Worm (Caenorhabditis elegans): Measurements from ENCODE around the gene fbxa-189.

Gene fbxa-189

ce11 chrV:17331340-17331739 is 13.7 kb upstream of the fbxa-189 start, which contains the start of gene fbxa-185:
Gene fbxa-185, plus strand, starts transcription at chrV:17331640.
- TF ChIP-seq ama-1 (optimal IDR thresholded peaks at IDR 0.05) (no peak), tbx-11 (GFP tag; IDR thresholded peaks at IDR 0.05) (no peak), scrt-1 (GFP tag; IDR thresholded peaks at IDR 0.05) (no peak), F13C5.2 (tag; optimal IDR thresholded peaks at IDR 0.05) (no peak), aly-1 (tag; optimal IDR thresholded peaks at IDR 0.05) (no peak), B0310.2 (tag; optimal IDR thresholded peaks at IDR 0.05) (no peak), flt-1 (GFP tag; IDR thresholded peaks at IDR 0.05) (no peak), ets-7 (tag; optimal IDR thresholded peaks at IDR 0.05) (no peak), hmg-4 (GFP tag; optimal IDR thresholded peaks at IDR 0.05) (no peak), ceh-13 (GFP tag; optimal IDR thresholded peaks at IDR 0.05) (no peak), tra-4 (tag; optimal IDR thresholded peaks at IDR 0.05) (no peak), tbx-37 (GFP tag; conservative IDR thresholded peaks at IDR 0.05) (no peak), pes-1 (GFP tag; IDR thresholded peaks at IDR 0.05) (no peak), sea-1 (GFP tag; conservative IDR thresholded peaks at IDR 0.05) (no peak), hnd-1 (tag; optimal IDR thresholded peaks at IDR 0.05) (no peak), hmbx-1 (tag; optimal IDR thresholded peaks at IDR 0.05) (no peak), ceh-36 (tag; optimal IDR thresholded peaks at IDR 0.05) (no peak)

ce11 chrV:17339349-17339748 is 5.7 kb upstream of the fbxa-189 start:
- TF ChIP-seq hmg-4 (GFP tag; optimal IDR thresholded peaks at IDR 0.05) (no peak), B0310.2 (tag; optimal IDR thresholded peaks at IDR 0.05) (no peak), ceh-13 (GFP tag; optimal IDR thresholded peaks at IDR 0.05) (no peak), hmbx-1 (tag; optimal IDR thresholded peaks at IDR 0.05) (no peak), sea-1 (GFP tag; conservative IDR thresholded peaks at IDR 0.05) (no peak), ceh-36 (tag; optimal IDR thresholded peaks at IDR 0.05) (no peak), hnd-1 (tag; optimal IDR thresholded peaks at IDR 0.05) (no peak), tra-4 (tag; optimal IDR thresholded peaks at IDR 0.05) (no peak), ets-7 (tag; optimal IDR thresholded peaks at IDR 0.05) (no peak), pes-1 (GFP tag; IDR thresholded peaks at IDR 0.05) (no peak), ama-1 (optimal IDR thresholded peaks at IDR 0.05) (no peak), tbx-37 (GFP tag; conservative IDR thresholded peaks at IDR 0.05) (no peak), tbx-11 (GFP tag; IDR thresholded peaks at IDR 0.05) (no peak), F13C5.2 (tag; optimal IDR thresholded peaks at IDR 0.05) (no peak)

- TF ChIP-seq F13C5.2 (tag; optimal IDR thresholded peaks at IDR 0.05) (no peak), tbx-37 (GFP tag; conservative IDR thresholded peaks at IDR 0.05) (no peak)
Observed at ce11 chrV:17347602-17348001, 2.6 kb downstream of the fbxa-189 start, which contains the start of gene skr-5. Gene skr-5, plus strand, starts transcription at chrV:17347902.

ce11 chrV:17350093-17350492 is 5.1 kb downstream of the fbxa-189 start, which contains the start of gene lsy-27:
Gene lsy-27, minus strand, starts transcription at chrV:17350193.
- TF ChIP-seq aly-1 (tag; optimal IDR thresholded peaks at IDR 0.05) = no peak
- TF ChIP-seq ets-7 (tag; optimal IDR thresholded peaks at IDR 0.05) = no peak
- no peak for TF ChIP-seq ceh-36 (tag; optimal IDR thresholded peaks at IDR 0.05)
- TF ChIP-seq flt-1 (GFP tag; IDR thresholded peaks at IDR 0.05) = no peak
- no peak for TF ChIP-seq B0310.2 (tag; optimal IDR thresholded peaks at IDR 0.05)
- TF ChIP-seq scrt-1 (GFP tag; IDR thresholded peaks at IDR 0.05) = no peak

- no peak for TF ChIP-seq sea-1 (GFP tag; conservative IDR thresholded peaks at IDR 0.05)
- no peak for TF ChIP-seq F13C5.2 (tag; optimal IDR thresholded peaks at IDR 0.05)
- no peak for TF ChIP-seq ama-1 (optimal IDR thresholded peaks at IDR 0.05)
- no peak for TF ChIP-seq ceh-13 (GFP tag; optimal IDR thresholded peaks at IDR 0.05)
- no peak for TF ChIP-seq tra-4 (tag; optimal IDR thresholded peaks at IDR 0.05)
Observed at ce11 chrV:17352827-17353373, 7.9 kb downstream of the fbxa-189 start, which contains the start of the genes fbxa-134 and F47H4.2. Gene fbxa-134, minus strand, starts transcription at chrV:17352870. Gene F47H4.2, plus strand, starts transcription at chrV:17353323.

ce11 chrV:17376639-17377038 is 31.6 kb downstream of the fbxa-189 start, which contains the start of gene Y20C6A.1:
Gene Y20C6A.1, minus strand, starts transcription at chrV:17376745.
- TF ChIP-seq tbx-37 (GFP tag; conservative IDR thresholded peaks at IDR 0.05) (no peak), hmbx-1 (tag; optimal IDR thresholded peaks at IDR 0.05) (no peak), ceh-13 (GFP tag; optimal IDR thresholded peaks at IDR 0.05) (no peak), ama-1 (optimal IDR thresholded peaks at IDR 0.05) (no peak), tbx-11 (GFP tag; IDR thresholded peaks at IDR 0.05) (no peak), sea-1 (GFP tag; conservative IDR thresholded peaks at IDR 0.05) (no peak), flt-1 (GFP tag; IDR thresholded peaks at IDR 0.05) (no peak)

ce11 chrV:17377140-17377539 is 32.1 kb downstream of the fbxa-189 start, which contains the start of gene fbxb-7:
Gene fbxb-7, plus strand, starts transcription at chrV:17377406.
- TF ChIP-seq tbx-11 (GFP tag; IDR thresholded peaks at IDR 0.05) (no peak), scrt-1 (GFP tag; IDR thresholded peaks at IDR 0.05) (no peak), hmg-4 (GFP tag; optimal IDR thresholded peaks at IDR 0.05) (no peak), hnd-1 (tag; optimal IDR thresholded peaks at IDR 0.05) (no peak), B0310.2 (tag; optimal IDR thresholded peaks at IDR 0.05) (no peak), pes-1 (GFP tag; IDR thresholded peaks at IDR 0.05) (no peak), sea-1 (GFP tag; conservative IDR thresholded peaks at IDR 0.05) (no peak), tbx-37 (GFP tag; conservative IDR thresholded peaks at IDR 0.05) (no peak), aly-1 (tag; optimal IDR thresholded peaks at IDR 0.05) (no peak), F13C5.2 (tag; optimal IDR thresholded peaks at IDR 0.05) (no peak), ets-7 (tag; optimal IDR thresholded peaks at IDR 0.05) (no peak), tra-4 (tag; optimal IDR thresholded peaks at IDR 0.05) (no peak), flt-1 (GFP tag; IDR thresholded peaks at IDR 0.05) (no peak), ama-1 (optimal IDR thresholded peaks at IDR 0.05) (no peak), ceh-36 (tag; optimal IDR thresholded peaks at IDR 0.05) (no peak), ceh-13 (GFP tag; optimal IDR thresholded peaks at IDR 0.05) (no peak)

- TF ChIP-seq scrt-1 (GFP tag; IDR thresholded peaks at IDR 0.05) (no peak), B0310.2 (tag; optimal IDR thresholded peaks at IDR 0.05) (no peak), ets-7 (tag; optimal IDR thresholded peaks at IDR 0.05) (no peak), tra-4 (tag; optimal IDR thresholded peaks at IDR 0.05) (no peak)
Observed at ce11 chrV:17379932-17380331, 34.9 kb downstream of the fbxa-189 start, which contains the start of gene Y20C6A.4. Gene Y20C6A.4, plus strand, starts transcription at chrV:17380232.

Measured in whole organism, early embryonic.